Fruit fly (Drosophila melanogaster): ENCODE results near the gene Gss1.

DNA sequence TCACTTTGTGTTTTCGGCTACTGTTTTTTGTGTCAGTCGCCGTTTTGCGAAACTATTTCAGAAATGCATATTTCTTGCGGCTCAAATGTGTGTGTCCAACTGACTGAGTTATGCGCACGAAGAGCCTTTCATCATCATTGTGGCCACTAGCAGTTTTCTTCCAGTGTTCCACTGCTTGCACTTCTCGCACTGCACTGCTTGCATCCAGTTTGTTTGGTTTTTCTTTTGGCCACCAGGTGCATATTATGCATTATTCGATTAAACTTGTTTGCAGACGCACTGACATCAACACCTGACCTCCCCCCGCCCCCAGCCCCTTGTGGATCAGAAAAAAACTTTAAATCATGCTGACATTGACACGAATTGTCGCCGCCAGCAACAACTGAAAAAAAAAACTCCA, 23.2 kb downstream of the Gss1 start:
- TF ChIP-seq achi (GFP tag; optimal IDR thresholded peaks at IDR 0.05): no peak
- no peak for TF ChIP-seq CG10631 (GFP tag; optimal IDR thresholded peaks at IDR 0.05)
- TF ChIP-seq Lpt (GFP tag; optimal IDR thresholded peaks at IDR 0.05): no peak
- no peak for TF ChIP-seq Smox (GFP tag; optimal IDR thresholded peaks at IDR 0.05)
- no peak for TF ChIP-seq CG7368 (GFP tag; optimal IDR thresholded peaks at IDR 0.05)
- no peak for TF ChIP-seq CG8632 (GFP tag; optimal IDR thresholded peaks at IDR 0.05)
- TF ChIP-seq esn (GFP tag; optimal IDR thresholded peaks at IDR 0.05): no peak
- no peak for TF ChIP-seq CG10669 (GFP tag; optimal IDR thresholded peaks at IDR 0.05)
- TF ChIP-seq CG6276 (GFP tag; optimal IDR thresholded peaks at IDR 0.05): no peak
- no peak for TF ChIP-seq salr (GFP tag; optimal IDR thresholded peaks at IDR 0.05)
- TF ChIP-seq Sox102F (GFP tag; optimal IDR thresholded peaks at IDR 0.05): no peak
